Fruit fly (Drosophila melanogaster) whole organism, embryonic: ENCODE results near the gene Bx.

Experiments used
- CG12071 ChIP-seq: fragments of 200-800 bp; sonication (Bioruptor generic); optimal IDR thresholded peaks from 3 replicates; lab custom pipeline; 2018; ENCODE audit warnings: missing biosample characterization, mild to moderate bottlenecking, missing genetic modification characterization
- CG1233 ChIP-seq: fragments of 200-800 bp; sonication (Bioruptor generic); optimal IDR thresholded peaks from 4 replicates; lab custom pipeline; 2018; ENCODE audit warnings: missing biosample characterization, mild to moderate bottlenecking, missing genetic modification characterization
- CG12391 ChIP-seq: fragments of 200-800 bp; sonication (Bioruptor generic); optimal IDR thresholded peaks from 3 replicates; lab custom pipeline; 2018; ENCODE audit warnings: missing biosample characterization, mild to moderate bottlenecking, missing genetic modification characterization, moderate library complexity
- CG13123 ChIP-seq: fragments of 200-800 bp; sonication (Bioruptor generic); optimal IDR thresholded peaks from 2 replicates; lab custom pipeline; 2016; ENCODE audit warnings: missing biosample characterization, missing genetic modification characterization
- CG13296 ChIP-seq: fragments of 200-800 bp; sonication (Bioruptor generic); optimal IDR thresholded peaks from 3 replicates; lab custom pipeline; 2018; ENCODE audit warnings: missing biosample characterization, mild to moderate bottlenecking, missing genetic modification characterization
- CG16813 ChIP-seq: fragments of 200-800 bp; sonication (Bioruptor generic); IDR thresholded peaks from 3 replicates; pipeline ENCODE4 v1.3.6; 2022; ENCODE audit warnings: missing biosample characterization, missing genetic modification characterization; ENCODE audit not compliant: partially characterized antibody
- CG17328 ChIP-seq: fragments of 200-800 bp; sonication (Bioruptor generic); IDR thresholded peaks from 2 replicates; pipeline ENCODE4 v1.3.6; 2022; ENCODE audit warnings: missing biosample characterization, missing genetic modification characterization
- CG2678 ChIP-seq: fragments of 200-800 bp; sonication (Bioruptor generic); optimal IDR thresholded peaks from 3 replicates; lab custom pipeline; 2019; ENCODE audit warnings: missing biosample characterization, mild to moderate bottlenecking, missing genetic modification characterization, moderate library complexity
- CG2712 ChIP-seq: fragments of 200-800 bp; optimal IDR thresholded peaks from 3 replicates; lab custom pipeline; 2019; ENCODE audit warnings: missing biosample characterization, mild to moderate bottlenecking, missing genetic modification characterization, moderate library complexity
- CG31224 ChIP-seq: fragments of 200-800 bp; sonication (Bioruptor generic); IDR thresholded peaks from 2 replicates; pipeline ENCODE4 v1.3.6; 2022; ENCODE audit warnings: missing biosample characterization, missing genetic modification characterization
- CG3281 ChIP-seq: fragments of 200-800 bp; sonication (Bioruptor generic); optimal IDR thresholded peaks from 3 replicates; lab custom pipeline; 2017; ENCODE audit warnings: missing biosample characterization, mild to moderate bottlenecking, missing genetic modification characterization
- CG34376 ChIP-seq: fragments of 200-800 bp; sonication (Bioruptor generic); optimal IDR thresholded peaks from 2 replicates; lab custom pipeline; 2018; ENCODE audit warnings: missing biosample characterization, mild to moderate bottlenecking, missing genetic modification characterization
- CG3726 ChIP-seq: fragments of 200-800 bp; sonication (Bioruptor generic); IDR thresholded peaks from 3 replicates; pipeline ENCODE4, ENCODE4 v1.3.6; 2022; ENCODE audit warnings: missing biosample characterization, missing genetic modification characterization
- CG5245 ChIP-seq: fragments of 200-800 bp; sonication (Bioruptor generic); optimal IDR thresholded peaks from 3 replicates; lab custom pipeline; 2016; ENCODE audit warnings: missing biosample characterization, missing genetic modification characterization
- CG6654 ChIP-seq: fragments of 200-800 bp; sonication (Bioruptor generic); optimal IDR thresholded peaks from 2 replicates; lab custom pipeline; 2017; ENCODE audit warnings: missing biosample characterization, mild to moderate bottlenecking, missing genetic modification characterization
- CG6689 ChIP-seq: fragments of 200-800 bp; sonication (Bioruptor generic); IDR thresholded peaks from 2 replicates; pipeline ENCODE4 v1.3.6; 2022; ENCODE audit warnings: missing biosample characterization, missing genetic modification characterization
- CG6813 ChIP-seq: fragments of 200-800 bp; sonication (Bioruptor generic); optimal IDR thresholded peaks from 2 replicates; lab custom pipeline; 2017; ENCODE audit warnings: missing biosample characterization, missing genetic modification characterization, mild to moderate bottlenecking, moderate library complexity, missing genetic modification reagents
- CG7839 ChIP-seq: fragments of 200-800 bp; sonication (Bioruptor generic); optimal IDR thresholded peaks from 3 replicates; lab custom pipeline; 2018; ENCODE audit warnings: missing biosample characterization, mild to moderate bottlenecking, missing genetic modification characterization, moderate library complexity
- CG8290 ChIP-seq, 3 experiments: fragments of 200-800 bp; sonication (Bioruptor generic); optimal IDR thresholded peaks; 2 replicates each; lab custom pipeline; 2016 to 2019; ENCODE audit warnings: missing biosample characterization in 3 of 3, missing genetic modification characterization in 3 of 3, mild to moderate bottlenecking in 2 of 3, moderate library complexity in 1 of 3
- CG8924 ChIP-seq: fragments of 200-800 bp; optimal IDR thresholded peaks from 3 replicates; lab custom pipeline; 2019; ENCODE audit warnings: missing biosample characterization, mild to moderate bottlenecking, missing genetic modification characterization, moderate library complexity
- CkIIα-i1 ChIP-seq: fragments of 200-800 bp; sonication (Bioruptor generic); IDR thresholded peaks from 2 replicates; pipeline ENCODE4 v1.3.6; 2022; ENCODE audit warnings: missing biosample characterization, missing genetic modification characterization
- D19B ChIP-seq: fragments of 200-800 bp; sonication (Bioruptor generic); optimal IDR thresholded peaks from 2 replicates; lab custom pipeline; 2017; ENCODE audit warnings: missing biosample characterization, mild to moderate bottlenecking, missing genetic modification characterization
- Elba2 ChIP-seq: fragments of 200-800 bp; sonication (Bioruptor generic); optimal IDR thresholded peaks from 3 replicates; lab custom pipeline; 2016; ENCODE audit warnings: missing biosample characterization, missing genetic modification characterization
- Med ChIP-seq: fragments of 200-800 bp; sonication (Bioruptor generic); peaks from one replicate; lab custom pipeline; 2016; ENCODE audit warnings: missing biosample characterization, missing genetic modification characterization, mild to moderate bottlenecking, inconsistent platforms, moderate library complexity
- Meics ChIP-seq: fragments of 200-800 bp; sonication (Bioruptor generic); optimal IDR thresholded peaks from 2 replicates; lab custom pipeline; 2017; ENCODE audit warnings: missing biosample characterization, mild to moderate bottlenecking, missing genetic modification characterization
- PHDP ChIP-seq: fragments of 200-800 bp; sonication (Bioruptor generic); optimal IDR thresholded peaks from 3 replicates; lab custom pipeline; 2018; ENCODE audit warnings: missing biosample characterization, mild to moderate bottlenecking, missing genetic modification characterization, moderate library complexity
- al ChIP-seq: fragments of 200-800 bp; sonication (Bioruptor generic); IDR thresholded peaks from 2 replicates; pipeline ENCODE4 v1.3.6; 2022; ENCODE audit warnings: missing biosample characterization, missing genetic modification characterization
- bab2 ChIP-seq: fragments of 200-800 bp; sonication (Bioruptor generic); optimal IDR thresholded peaks from 2 replicates; lab custom pipeline; 2016; ENCODE audit warnings: missing biosample characterization, missing genetic modification characterization
- bowl ChIP-seq: fragments of 200-800 bp; sonication (Bioruptor generic); IDR thresholded peaks from 2 replicates; pipeline ENCODE4 v1.3.6; 2022; ENCODE audit warnings: missing biosample characterization, missing genetic modification characterization
- dati ChIP-seq: fragments of 200-800 bp; sonication (Bioruptor generic); IDR thresholded peaks from 2 replicates; pipeline ENCODE4 v1.3.6; 2022; ENCODE audit warnings: missing biosample characterization, missing genetic modification characterization
- dimm ChIP-seq: fragments of 200-800 bp; sonication (Bioruptor generic); IDR thresholded peaks from 2 replicates; pipeline ENCODE4 v1.3.6; 2022; ENCODE audit warnings: missing biosample characterization, missing genetic modification characterization
- eve ChIP-seq, 2 experiments: fragments of >200 bp; optimal IDR thresholded peaks; 2 replicates each; lab custom pipeline; 2017; ENCODE audit warnings: missing biosample characterization in 2 of 2, missing genetic modification characterization in 2 of 2
- exex ChIP-seq: fragments of 200-800 bp; sonication (Bioruptor generic); optimal IDR thresholded peaks from 4 replicates; lab custom pipeline; 2018; ENCODE audit warnings: missing biosample characterization, mild to moderate bottlenecking, missing genetic modification characterization, moderate library complexity
- eyg ChIP-seq: fragments of 200-800 bp; sonication (Bioruptor generic); optimal IDR thresholded peaks from 3 replicates; lab custom pipeline; 2016; ENCODE audit warnings: missing biosample characterization, missing genetic modification characterization
- fru ChIP-seq: fragments of >200 bp; optimal IDR thresholded peaks from 2 replicates; lab custom pipeline; 2017
- ftz-f1 ChIP-seq: fragments of 200-800 bp; sonication (Bioruptor generic); optimal IDR thresholded peaks from 2 replicates; lab custom pipeline; 2016; ENCODE audit warnings: missing biosample characterization, missing genetic modification characterization
- ind ChIP-seq: fragments of 200-800 bp; sonication (Bioruptor generic); optimal IDR thresholded peaks from 3 replicates; lab custom pipeline; 2016; ENCODE audit warnings: missing biosample characterization, missing genetic modification characterization
- mirr ChIP-seq: fragments of 200-800 bp; sonication (Bioruptor generic); optimal IDR thresholded peaks from 3 replicates; lab custom pipeline; 2018; ENCODE audit warnings: missing biosample characterization, mild to moderate bottlenecking, missing genetic modification characterization
- odd ChIP-seq: fragments of 200-800 bp; sonication (Bioruptor generic); optimal IDR thresholded peaks from 2 replicates; lab custom pipeline; 2017; ENCODE audit warnings: missing biosample characterization, mild to moderate bottlenecking, missing genetic modification characterization
- peb ChIP-seq: fragments of 200-800 bp; sonication (Bioruptor generic); IDR thresholded peaks from 2 replicates; pipeline ENCODE4 v1.3.6; 2022; ENCODE audit warnings: missing biosample characterization, missing genetic modification characterization
- pfk ChIP-seq: fragments of 200-800 bp; sonication (Bioruptor generic); optimal IDR thresholded peaks from 2 replicates; lab custom pipeline; 2018; ENCODE audit warnings: missing biosample characterization, mild to moderate bottlenecking, missing genetic modification characterization, moderate library complexity
- pita ChIP-seq: fragments of 200-800 bp; sonication (Bioruptor generic); optimal IDR thresholded peaks from 2 replicates; lab custom pipeline; 2017; ENCODE audit warnings: missing biosample characterization, mild to moderate bottlenecking, missing genetic modification characterization
- row ChIP-seq: fragments of 200-800 bp; sonication (Bioruptor generic); IDR thresholded peaks from 3 replicates; pipeline ENCODE4 v1.3.6; 2022; ENCODE audit warnings: missing biosample characterization, missing genetic modification characterization
- run ChIP-seq: fragments of 200-800 bp; sonication (Bioruptor generic); optimal IDR thresholded peaks from 3 replicates; lab custom pipeline; 2018; ENCODE audit warnings: missing biosample characterization, mild to moderate bottlenecking, missing genetic modification characterization
- schlank ChIP-seq: fragments of 200-800 bp; sonication (Bioruptor generic); optimal IDR thresholded peaks from 2 replicates; lab custom pipeline; 2018; ENCODE audit warnings: missing biosample characterization, mild to moderate bottlenecking, missing genetic modification characterization
- stc ChIP-seq: fragments of 200-800 bp; sonication (Bioruptor generic); IDR thresholded peaks from 2 replicates; pipeline ENCODE4 v1.3.6; 2022; ENCODE audit warnings: missing biosample characterization, missing genetic modification characterization
- sug ChIP-seq: fragments of 200-800 bp; optimal IDR thresholded peaks from 2 replicates; lab custom pipeline; 2019; ENCODE audit warnings: missing biosample characterization, mild to moderate bottlenecking, missing genetic modification characterization, moderate library complexity
- unpg ChIP-seq: fragments of 200-800 bp; sonication (Bioruptor generic); optimal IDR thresholded peaks from 3 replicates; lab custom pipeline; 2018; ENCODE audit warnings: missing biosample characterization, mild to moderate bottlenecking, missing genetic modification characterization, moderate library complexity
- vfl ChIP-seq: fragments of 200-800 bp; sonication (Bioruptor generic); optimal IDR thresholded peaks from 2 replicates; lab custom pipeline; 2016; ENCODE audit warnings: missing biosample characterization, missing genetic modification characterization
- yki ChIP-seq: fragments of >200 bp; optimal IDR thresholded peaks from 3 replicates; lab custom pipeline; 2018
- zen ChIP-seq: fragments of 200-800 bp; sonication (Bioruptor generic); optimal IDR thresholded peaks from 3 replicates; lab custom pipeline; 2018; ENCODE audit warnings: missing biosample characterization, mild to moderate bottlenecking, missing genetic modification characterization, moderate library complexity

The Bx gene

dm6 chrX:18509430-18509829 is 5.8 kb upstream of the Bx start:
- peak; percentile 35 for TF ChIP-seq sug
- TF ChIP-seq odd (GFP tag; lab: Kevin White, UChicago): no peak
- TF ChIP-seq fru (lab: Kevin White, UChicago): no peak
- TF ChIP-seq exex (tag; lab: Kevin White, UChicago): peak; percentile 93

- TF ChIP-seq CG13123 (GFP tag; lab: Kevin White, UChicago): no peak
- no peak for TF ChIP-seq CG17328 (GFP tag; lab: Robert Waterston, UW)
- peak; percentile 16 for TF ChIP-seq CG34376 (GFP tag; lab: Kevin White, UChicago)
- TF ChIP-seq row (GFP tag; lab: Robert Waterston, UW): no peak
- TF ChIP-seq eyg (GFP tag; lab: Kevin White, UChicago): no peak
- peak; percentile 44 for TF ChIP-seq CG3281 (GFP tag; lab: Kevin White, UChicago)
- TF ChIP-seq mirr (GFP tag; lab: Kevin White, UChicago): peak; percentile 26
- no peak for TF ChIP-seq D19B (GFP tag; lab: Kevin White, UChicago)
- TF ChIP-seq yki (lab: Kevin White, UChicago): no peak
- no peak for TF ChIP-seq CG12391 (tag; lab: Kevin White, UChicago)
- TF ChIP-seq schlank: peak; percentile 42
- peak; percentile 7 for TF ChIP-seq CG7839 (tag; lab: Kevin White, UChicago)
- no peak for TF ChIP-seq dimm (GFP tag; lab: Robert Waterston, UW)
- TF ChIP-seq bab2 (GFP tag; lab: Kevin White, UChicago): no peak
- no peak for TF ChIP-seq run (tag; lab: Kevin White, UChicago)
- TF ChIP-seq CG8924 (tag; lab: Kevin White, UChicago): no peak
- peak; percentile 60 for TF ChIP-seq CG2678 (tag; lab: Kevin White, UChicago)
- TF ChIP-seq CG6813 (GFP tag; lab: Kevin White, UChicago): no peak
- TF ChIP-seq CG12071 (GFP tag; lab: Kevin White, UChicago): peak; percentile 49
- TF ChIP-seq dati: no peak
- no peak for TF ChIP-seq al (GFP tag; lab: Robert Waterston, UW)
- TF ChIP-seq Med (GFP tag; lab: Kevin White, UChicago): peak; percentile 63
- TF ChIP-seq CG2712 (tag; lab: Kevin White, UChicago): no peak
- TF ChIP-seq bowl (GFP tag; lab: Robert Waterston, UW): no peak
- TF ChIP-seq CG13296: peak; percentile 33
- no peak for TF ChIP-seq ftz-f1
- TF ChIP-seq pita (GFP tag; lab: Kevin White, UChicago): no peak
- no peak for TF ChIP-seq CkIIα-i1 (GFP tag; lab: Robert Waterston, UW)
- TF ChIP-seq Elba2 (GFP tag; lab: Kevin White, UChicago): no peak
- no peak for TF ChIP-seq ind (GFP tag; lab: Kevin White, UChicago)
- no peak for TF ChIP-seq CG8290 (GFP tag; optimal IDR thresholded peaks at IDR 0.05; lab: Kevin White, UChicago)
- TF ChIP-seq CG8290 (tag; optimal IDR thresholded peaks at IDR 0.05; lab: Kevin White, UChicago): peak in 1 of 2 experiments; percentile 58
- no peak for TF ChIP-seq CG31224
- TF ChIP-seq CG16813 (GFP tag; lab: Robert Waterston, UW): no peak
- peak; percentile 55 for TF ChIP-seq sug
- peak; percentile 19 for TF ChIP-seq unpg (GFP tag; lab: Kevin White, UChicago)
- TF ChIP-seq peb (GFP tag; lab: Robert Waterston, UW): no peak
- no peak for TF ChIP-seq zen (tag; lab: Kevin White, UChicago)
- no peak for TF ChIP-seq vfl (GFP tag; lab: Kevin White, UChicago)
- no peak for TF ChIP-seq CG5245 (GFP tag; lab: Kevin White, UChicago)
- TF ChIP-seq pfk (GFP tag; lab: Kevin White, UChicago): no peak
- TF ChIP-seq CG6654 (GFP tag; lab: Kevin White, UChicago): no peak
- TF ChIP-seq PHDP (tag; lab: Kevin White, UChicago): peak; percentile 24
- no peak for TF ChIP-seq eve (GFP tag; optimal IDR thresholded peaks at IDR 0.05; lab: Kevin White, UChicago)
- TF ChIP-seq Meics (GFP tag; lab: Kevin White, UChicago): no peak
- TF ChIP-seq stc (GFP tag; lab: Robert Waterston, UW): no peak
- TF ChIP-seq CG1233 (GFP tag; lab: Kevin White, UChicago): no peak
- no peak for TF ChIP-seq CG3726 (GFP tag; lab: Robert Waterston, UW)
- no peak for TF ChIP-seq CG6689 (GFP tag; lab: Robert Waterston, UW)
These were observed 4.3 kb upstream of the Bx start for dm6 chrX:18510884-18511283.
